Fruit fly (Drosophila melanogaster) whole organism, embryonic: Measurements from ENCODE around the gene CG33654.

Experiments
- Asciz ChIP-seq: fragments of 200-800 bp; sonication (Bioruptor generic); optimal IDR thresholded peaks from 2 replicates; lab custom pipeline; 2017; ENCODE audit warnings: missing biosample characterization, mild to moderate bottlenecking, missing genetic modification characterization, missing genetic modification reagents
- Atf6 ChIP-seq: fragments of 200-800 bp; sonication (Bioruptor generic); IDR thresholded peaks from 2 replicates; pipeline ENCODE4 v1.3.6; 2022; ENCODE audit warnings: missing biosample characterization, missing genetic modification characterization
- CG10267 ChIP-seq: fragments of 200-800 bp; sonication (Bioruptor generic); optimal IDR thresholded peaks from 2 replicates; lab custom pipeline; 2018; ENCODE audit warnings: missing biosample characterization, mild to moderate bottlenecking, missing genetic modification characterization, moderate library complexity
- CG11398 ChIP-seq: fragments of 200-800 bp; sonication (Bioruptor generic); optimal IDR thresholded peaks from 2 replicates; lab custom pipeline; 2016; ENCODE audit warnings: missing biosample characterization, missing genetic modification characterization
- CG11456 ChIP-seq: fragments of 200-800 bp; sonication (Bioruptor generic); IDR thresholded peaks from 3 replicates; pipeline ENCODE4 v1.3.6; 2022; ENCODE audit warnings: missing biosample characterization, missing genetic modification characterization
- CG11696 ChIP-seq: fragments of 200-800 bp; sonication (Bioruptor generic); IDR thresholded peaks from 2 replicates; pipeline ENCODE4 v1.3.6; 2022; ENCODE audit warnings: missing biosample characterization, missing genetic modification characterization
- CG12236 ChIP-seq: fragments of 200-800 bp; sonication (Bioruptor generic); optimal IDR thresholded peaks from 2 replicates; lab custom pipeline; 2016; ENCODE audit warnings: missing biosample characterization, missing genetic modification characterization
- CG17568 ChIP-seq: fragments of 200-800 bp; sonication (Bioruptor generic); optimal IDR thresholded peaks from 2 replicates; lab custom pipeline; 2018; ENCODE audit warnings: missing biosample characterization, mild to moderate bottlenecking, missing genetic modification characterization, moderate library complexity
- CG17802 ChIP-seq: fragments of 200-800 bp; sonication (Bioruptor generic); optimal IDR thresholded peaks from 2 replicates; lab custom pipeline; 2018; ENCODE audit warnings: missing biosample characterization, mild to moderate bottlenecking, missing genetic modification characterization, moderate library complexity
- CG1832 ChIP-seq: fragments of 200-800 bp; sonication (Bioruptor generic); optimal IDR thresholded peaks from 2 replicates; lab custom pipeline; 2017; ENCODE audit warnings: missing biosample characterization, mild to moderate bottlenecking, missing genetic modification characterization, inconsistent platforms
- CG2120 ChIP-seq: fragments of 200-800 bp; sonication (Bioruptor generic); optimal IDR thresholded peaks from 3 replicates; lab custom pipeline; 2016; ENCODE audit warnings: missing biosample characterization, missing genetic modification characterization
- CG30431 ChIP-seq: fragments of 200-800 bp; sonication (Bioruptor generic); optimal IDR thresholded peaks from 2 replicates; lab custom pipeline; 2017; ENCODE audit warnings: missing biosample characterization, missing genetic modification characterization
- CG33557 ChIP-seq: fragments of 200-800 bp; sonication (Bioruptor generic); optimal IDR thresholded peaks from 2 replicates; lab custom pipeline; 2019; ENCODE audit warnings: missing biosample characterization, mild to moderate bottlenecking, missing genetic modification characterization, moderate library complexity
- CG3407 ChIP-seq: fragments of 200-800 bp; sonication (Bioruptor generic); optimal IDR thresholded peaks from 2 replicates; lab custom pipeline; 2018; ENCODE audit warnings: missing biosample characterization, mild to moderate bottlenecking, missing genetic modification characterization
- CG3838 ChIP-seq: fragments of 200-800 bp; sonication (Bioruptor generic); optimal IDR thresholded peaks from 3 replicates; lab custom pipeline; 2016; ENCODE audit warnings: missing biosample characterization, missing genetic modification characterization
- CG5180 ChIP-seq: fragments of 200-800 bp; sonication (Bioruptor generic); optimal IDR thresholded peaks from 3 replicates; lab custom pipeline; 2017; ENCODE audit warnings: missing biosample characterization, missing genetic modification characterization, mild to moderate bottlenecking, moderate library complexity, missing genetic modification reagents
- CG6791 ChIP-seq: fragments of 200-800 bp; sonication (Bioruptor generic); IDR thresholded peaks from 3 replicates; pipeline ENCODE4 v1.3.6; 2022; ENCODE audit warnings: missing biosample characterization, missing genetic modification characterization; ENCODE audit not compliant: partially characterized antibody
- CG7357 ChIP-seq: fragments of 200-800 bp; sonication (Bioruptor generic); IDR thresholded peaks from 3 replicates; pipeline ENCODE4 v1.3.6; 2022; ENCODE audit warnings: missing biosample characterization, missing genetic modification characterization
- CG7372 ChIP-seq: fragments of 200-800 bp; sonication (Bioruptor generic); IDR thresholded peaks from 2 replicates; pipeline ENCODE4 v1.3.6; 2022; ENCODE audit warnings: missing biosample characterization, missing genetic modification characterization
- CG9215 ChIP-seq: fragments of 200-800 bp; sonication (Bioruptor generic); IDR thresholded peaks from 2 replicates; pipeline ENCODE4 v1.3.6; 2022; ENCODE audit warnings: missing biosample characterization, missing genetic modification characterization
- CHES-1-like ChIP-seq: fragments of 200-800 bp; sonication (Bioruptor generic); optimal IDR thresholded peaks from 2 replicates; lab custom pipeline; 2016; ENCODE audit warnings: missing biosample characterization, missing genetic modification characterization
- D ChIP-seq, 2 experiments: fragments of 200-800 bp in 1 of 2; fragments of >200 bp in 1 of 2; sonication (Bioruptor generic) in 1 of 2; optimal IDR thresholded peaks; 2 replicates in 1 of 2; 3 replicates in 1 of 2; lab custom pipeline; 2017; ENCODE audit warnings: mild to moderate bottlenecking in 1 of 2, missing biosample characterization in 1 of 2, missing genetic modification characterization in 1 of 2, missing genetic modification reagents in 1 of 2
- Dbx ChIP-seq: fragments of 200-800 bp; sonication (Bioruptor generic); IDR thresholded peaks from 3 replicates; pipeline ENCODE4 v1.3.6; 2022; ENCODE audit warnings: missing biosample characterization, missing genetic modification characterization
- Drgx ChIP-seq: fragments of 200-800 bp; sonication (Bioruptor generic); IDR thresholded peaks from 2 replicates; pipeline ENCODE4 v1.3.6; 2022; ENCODE audit warnings: missing biosample characterization, missing genetic modification characterization
- GATAe ChIP-seq: fragments of 200-800 bp; sonication (Bioruptor generic); conservative IDR thresholded peaks from 2 replicates; pipeline ENCODE4 v1.3.6; 2022; ENCODE audit warnings: missing biosample characterization, missing genetic modification characterization
- Gug ChIP-seq: fragments of 200-800 bp; sonication (Bioruptor generic); IDR thresholded peaks from 4 replicates; pipeline ENCODE4 v1.3.6; 2022; ENCODE audit warnings: missing biosample characterization, missing genetic modification characterization
- HLHmδ ChIP-seq: fragments of 200-800 bp; sonication (Bioruptor generic); optimal IDR thresholded peaks from 2 replicates; lab custom pipeline; 2018; ENCODE audit warnings: missing biosample characterization, mild to moderate bottlenecking, missing genetic modification characterization, moderate library complexity
- Hr3 ChIP-seq: fragments of 200-800 bp; sonication (Bioruptor generic); optimal IDR thresholded peaks from 3 replicates; lab custom pipeline; 2016; ENCODE audit warnings: missing biosample characterization, missing genetic modification characterization
- Lpt ChIP-seq: fragments of >200 bp; optimal IDR thresholded peaks from 2 replicates; lab custom pipeline; 2018; ENCODE audit warnings: missing biosample characterization, missing genetic modification characterization
- Neu2 ChIP-seq: fragments of 200-800 bp; sonication (Bioruptor generic); optimal IDR thresholded peaks from 3 replicates; lab custom pipeline; 2016; ENCODE audit warnings: missing biosample characterization, missing genetic modification characterization, borderline replicate concordance
- NfI ChIP-seq: fragments of 200-800 bp; sonication (Bioruptor generic); optimal IDR thresholded peaks from 3 replicates; lab custom pipeline; 2018; ENCODE audit warnings: missing biosample characterization, mild to moderate bottlenecking, missing genetic modification characterization, moderate library complexity
- Scr ChIP-seq: fragments of 200-800 bp; sonication (Bioruptor generic); IDR thresholded peaks from 2 replicates; pipeline ENCODE4 v1.3.6; 2022; ENCODE audit warnings: missing biosample characterization, missing genetic modification characterization; ENCODE audit not compliant: partially characterized antibody
- ara ChIP-seq: fragments of 200-800 bp; sonication (Bioruptor generic); IDR thresholded peaks from 2 replicates; pipeline ENCODE4 v1.3.6; 2022; ENCODE audit warnings: missing biosample characterization, missing genetic modification characterization
- ci ChIP-seq: fragments of 200-800 bp; sonication (Bioruptor generic); IDR thresholded peaks from 3 replicates; pipeline ENCODE4 v1.3.6; 2022; ENCODE audit warnings: missing biosample characterization, missing genetic modification characterization
- gro ChIP-seq: fragments of 200-800 bp; sonication (Bioruptor generic); optimal IDR thresholded peaks from 2 replicates; lab custom pipeline; 2016; ENCODE audit warnings: missing biosample characterization, missing genetic modification characterization
- gt ChIP-seq: fragments of 200-800 bp; sonication (Bioruptor generic); IDR thresholded peaks from 2 replicates; pipeline ENCODE4 v1.3.6; 2022; ENCODE audit warnings: missing biosample characterization, missing genetic modification characterization
- h ChIP-seq: fragments of >200 bp; optimal IDR thresholded peaks from 2 replicates; lab custom pipeline; 2017
- inv ChIP-seq: fragments of 200-800 bp; sonication (Bioruptor generic); IDR thresholded peaks from 2 replicates; pipeline ENCODE4 v1.3.6; 2022; ENCODE audit warnings: missing biosample characterization, missing genetic modification characterization; ENCODE audit not compliant: partially characterized antibody
- jumu ChIP-seq: fragments of 200-800 bp; sonication (Bioruptor generic); optimal IDR thresholded peaks from 3 replicates; lab custom pipeline; 2016; ENCODE audit warnings: missing biosample characterization, missing genetic modification characterization
- kah ChIP-seq: fragments of 200-800 bp; sonication (Bioruptor generic); optimal IDR thresholded peaks from 2 replicates; lab custom pipeline; 2018; ENCODE audit warnings: missing biosample characterization, mild to moderate bottlenecking, missing genetic modification characterization
- nerfin-2 ChIP-seq: fragments of 200-800 bp; sonication (Bioruptor generic); IDR thresholded peaks from 2 replicates; pipeline ENCODE4 v1.3.6; 2022; ENCODE audit warnings: missing biosample characterization, missing genetic modification characterization; ENCODE audit not compliant: partially characterized antibody
- nmo ChIP-seq: fragments of 200-800 bp; sonication (Bioruptor generic); optimal IDR thresholded peaks from 2 replicates; lab custom pipeline; 2018; ENCODE audit warnings: missing biosample characterization, mild to moderate bottlenecking, missing genetic modification characterization, moderate library complexity
- odd ChIP-seq: fragments of 200-800 bp; sonication (Bioruptor generic); optimal IDR thresholded peaks from 2 replicates; lab custom pipeline; 2017; ENCODE audit warnings: missing biosample characterization, mild to moderate bottlenecking, missing genetic modification characterization
- pan ChIP-seq, 4 experiments: fragments of >200 bp in 3 of 4; fragments of 200-800 bp in 1 of 4; sonication (Bioruptor generic) in 1 of 4; optimal IDR thresholded peaks in 3 of 4; IDR thresholded peaks in 1 of 4; 2 replicates each; pipeline versions ENCODE4 v1.3.6 to Lab custom; 2017 to 2022; ENCODE audit warnings: missing biosample characterization in 2 of 4, missing genetic modification characterization in 2 of 4, mixed read lengths in 1 of 4
- pho ChIP-seq: fragments of 200-800 bp; sonication (Bioruptor generic); optimal IDR thresholded peaks from 2 replicates; lab custom pipeline; 2016; ENCODE audit warnings: missing biosample characterization, missing genetic modification characterization
- seq ChIP-seq: fragments of 200-800 bp; sonication (Bioruptor generic); IDR thresholded peaks from 2 replicates; pipeline ENCODE4 v1.3.6; 2022; ENCODE audit warnings: missing biosample characterization, missing genetic modification characterization
- slbo ChIP-seq: fragments of 200-800 bp; sonication (Bioruptor generic); IDR thresholded peaks from 2 replicates; pipeline ENCODE4 v1.3.6; 2022; ENCODE audit warnings: missing biosample characterization, missing genetic modification characterization
- tna ChIP-seq: fragments of 200-800 bp; sonication (Bioruptor generic); IDR thresholded peaks from 2 replicates; pipeline ENCODE4 v1.3.6; 2022; ENCODE audit warnings: missing biosample characterization, missing genetic modification characterization; ENCODE audit not compliant: partially characterized antibody
- ttk ChIP-seq: fragments of 200-800 bp; sonication (Bioruptor generic); IDR thresholded peaks from 2 replicates; pipeline ENCODE4 v2.1.2; 2022; ENCODE audit warnings: missing biosample characterization, missing genetic modification characterization
- usp ChIP-seq: fragments of >200 bp; optimal IDR thresholded peaks from 2 replicates; lab custom pipeline; 2017; ENCODE audit warnings: missing biosample characterization, missing genetic modification characterization

Gene CG33654

dm6 chr3R:9628036-9628435, 45.0 kb upstream of the CG33654 start (continued):
- TF ChIP-seq D (optimal IDR thresholded peaks at IDR 0.05; lab: Kevin White, UChicago) (peak; percentile 13), D (GFP tag; optimal IDR thresholded peaks at IDR 0.05; lab: Kevin White, UChicago) (no peak), kah (GFP tag; lab: Kevin White, UChicago) (peak; percentile 68), GATAe (GFP tag; lab: Robert Waterston, UW) (no peak), CG11398 (GFP tag; lab: Kevin White, UChicago) (no peak), CG1832 (GFP tag; lab: Kevin White, UChicago) (no peak), seq (no peak), HLHmδ (GFP tag; lab: Kevin White, UChicago) (no peak), pan (optimal IDR thresholded peaks at IDR 0.05; lab: Kevin White, UChicago) (no peak), pan (GFP tag; optimal IDR thresholded peaks at IDR 0.05 in 1 of 2, IDR thresholded peaks at IDR 0.05 in 1 of 2) (no peak), Gug (GFP tag; lab: Robert Waterston, UW) (no peak), odd (GFP tag; lab: Kevin White, UChicago) (no peak), CG3407 (no peak), CG33557 (GFP tag; lab: Kevin White, UChicago) (no peak), Hr3 (GFP tag; lab: Kevin White, UChicago) (no peak), Neu2 (no peak), nerfin-2 (GFP tag; lab: Robert Waterston, UW) (no peak), Dbx (GFP tag; lab: Robert Waterston, UW) (no peak), Scr (GFP tag; lab: Robert Waterston, UW) (no peak), ara (GFP tag; lab: Robert Waterston, UW) (0 out of 2 replicates have a peak, but pooled peaks have one; percentile 25), Drgx (GFP tag; lab: Robert Waterston, UW) (0 out of 2 replicates have a peak, but pooled peaks have one; percentile 13), CG2120 (GFP tag; lab: Kevin White, UChicago) (no peak), Atf6 (GFP tag; lab: Robert Waterston, UW) (peak; percentile 23; the same call in 1 of the 2 replicates), jumu (GFP tag; lab: Kevin White, UChicago) (no peak), CG30431 (GFP tag; lab: Kevin White, UChicago) (no peak), gro (GFP tag; lab: Kevin White, UChicago) (no peak), inv (GFP tag; lab: Robert Waterston, UW) (no peak), slbo (no peak), CG7372 (GFP tag; lab: Robert Waterston, UW) (no peak), CG6791 (GFP tag; lab: Robert Waterston, UW) (0 out of 3 replicates have a peak, but pooled peaks have one; percentile 34), CG12236 (GFP tag; lab: Kevin White, UChicago) (no peak), CG11456 (0 out of 3 replicates have a peak, but pooled peaks have one; percentile 41), CG3838 (GFP tag; lab: Kevin White, UChicago) (no peak), CG5180 (no peak), h (lab: Kevin White, UChicago) (no peak), CHES-1-like (GFP tag; lab: Kevin White, UChicago) (no peak), usp (GFP tag; lab: Kevin White, UChicago) (no peak)

dm6 chr3R:9626880-9627401, 43.9 kb upstream of the CG33654 start, which contains the start of the genes CG9427 and CG8319:
Gene CG9427 (minus strand): TSS chr3R:9626930.
Gene CG8319 (plus strand): TSS chr3R:9627321.
- peak; percentile 60; the same call in 1 of the 3 replicates for TF ChIP-seq ci (GFP tag; lab: Robert Waterston, UW)
- TF ChIP-seq CG17568 (GFP tag; lab: Kevin White, UChicago), result no peak
- TF ChIP-seq ttk (GFP tag; lab: Robert Waterston, UW), result no peak
- no peak for TF ChIP-seq Lpt (GFP tag; lab: Kevin White, UChicago)
- TF ChIP-seq nmo, result peak; percentile 73
- TF ChIP-seq CG6791 (GFP tag; lab: Robert Waterston, UW), result peak; percentile 73; the same call in 2 of the 3 replicates
- TF ChIP-seq CG7357, result no peak
- TF ChIP-seq CG10267 (tag; lab: Kevin White, UChicago), result peak; percentile 71
- peak; percentile 47 for TF ChIP-seq NfI
- no peak for TF ChIP-seq gt (GFP tag; lab: Robert Waterston, UW)
- peak; percentile 7 for TF ChIP-seq Asciz
- no peak; the same call in 1 of the 2 replicates for TF ChIP-seq CG9215 (GFP tag; lab: Robert Waterston, UW)
- TF ChIP-seq pho (GFP tag; lab: Kevin White, UChicago), result peak; percentile 62
- TF ChIP-seq CG17802 (tag; lab: Kevin White, UChicago), result no peak
- no peak for TF ChIP-seq CG11696 (GFP tag; lab: Robert Waterston, UW)
- TF ChIP-seq tna (GFP tag; lab: Robert Waterston, UW), result peak; percentile 65; the same call in 1 of the 2 replicates
